2 worm cellular contexts compared by ENCODE assay signal in the genomic region with DNA sequence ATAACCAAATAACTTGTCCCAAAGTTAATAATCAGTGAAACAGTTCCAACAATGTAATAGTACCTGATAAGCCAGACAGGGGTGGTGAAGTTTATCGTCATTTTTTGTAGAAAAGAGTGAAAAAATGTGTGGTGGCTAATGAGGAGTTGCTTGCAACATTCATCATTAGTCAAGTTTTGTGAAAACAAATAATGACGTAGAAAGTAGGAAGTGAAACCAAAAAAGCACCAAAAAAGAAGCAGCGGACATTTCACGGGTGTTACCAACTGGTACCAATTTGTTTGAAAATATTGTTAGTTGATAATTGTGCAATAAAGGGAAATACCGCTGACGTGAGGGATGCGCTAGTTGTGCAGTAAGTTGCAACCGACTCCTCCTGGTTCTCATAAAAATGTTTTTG.
TF ChIP-seq lines count a peak whose summit lies in the region.

A gene (minus strand): TSS at position 101 of the 400 bp plus-strand sequence.

TF ChIP-seq in whole organism, L3 larva, 47 proteins besides CTCF, POLR2A, EP300 and RAD21:
- TF ChIP-seq zag-1 (tag; optimal IDR thresholded peaks at IDR 0.05; lab: Kevin White, UChicago), result no peak
- peak; percentile 13 for TF ChIP-seq elt-2 (tag; optimal IDR thresholded peaks at IDR 0.05; lab: Kevin White, UChicago)

TF ChIP-seq in whole organism, L4 larva, 104 proteins besides CTCF, POLR2A, EP300 and RAD21:
- TF ChIP-seq lir-3 (tag; optimal IDR thresholded peaks at IDR 0.05; lab: Kevin White, UChicago), result no peak
- TF ChIP-seq aha-1 (tag; lab: Kevin White, UChicago), result peak; percentile 9
